Worm (Caenorhabditis elegans) whole organism, L2 larva: Measurements from ENCODE around the gene C34C12.9.

Experiments used
- C34F6.9 ChIP-seq: fragments of 150-350 bp; optimal IDR thresholded peaks from 2 replicates; lab custom pipeline; 2014; ENCODE audit warnings: missing biosample characterization, missing genetic modification characterization
- F13H6.1 ChIP-seq: sonication (generic microtip); optimal IDR thresholded peaks from 2 replicates; lab custom pipeline; 2016; ENCODE audit warnings: missing genetic modification characterization, missing compliant biosample characterization
- R02D3.7 ChIP-seq: fragments of 150-350 bp; optimal IDR thresholded peaks from 2 replicates; lab custom pipeline; 2014; ENCODE audit warnings: missing biosample characterization, missing genetic modification characterization
- Y55F3AM.14 ChIP-seq: fragments of 200-800 bp; sonication (Bioruptor generic); optimal IDR thresholded peaks from 2 replicates; lab custom pipeline; 2018; ENCODE audit warnings: mild to moderate bottlenecking, missing genetic modification characterization, missing compliant biosample characterization
- ZK546.5 ChIP-seq: sonication (generic microtip); optimal IDR thresholded peaks from 2 replicates; lab custom pipeline; 2017; ENCODE audit warnings: missing biosample characterization, missing genetic modification characterization
- alr-1 ChIP-seq: fragments of 150-350 bp; optimal IDR thresholded peaks from 2 replicates; lab custom pipeline; 2014; ENCODE audit warnings: missing biosample characterization, missing genetic modification characterization
- aly-2 ChIP-seq: fragments of 150-350 bp; optimal IDR thresholded peaks from 2 replicates; lab custom pipeline; 2014; ENCODE audit warnings: missing biosample characterization, missing genetic modification characterization
- ama-1 ChIP-seq: fragments of 150-350 bp; optimal IDR thresholded peaks from 2 replicates; lab custom pipeline; 2018; ENCODE audit warnings: inconsistent platforms
- blmp-1 ChIP-seq: sonication (generic microtip); optimal IDR thresholded peaks from 2 replicates; lab custom pipeline; 2017; ENCODE audit warnings: missing genetic modification characterization, mild to moderate bottlenecking, missing compliant biosample characterization, antibody characterized with exemption, moderate library complexity; ENCODE audit not compliant: insufficient read depth
- ceh-16 ChIP-seq: fragments of 150-350 bp; optimal IDR thresholded peaks from 2 replicates; lab custom pipeline; 2014; ENCODE audit warnings: missing biosample characterization, missing genetic modification characterization
- ceh-82 ChIP-seq: fragments of 150-350 bp; optimal IDR thresholded peaks from 2 replicates; lab custom pipeline; 2014; ENCODE audit warnings: missing biosample characterization, missing genetic modification characterization
- crh-2 ChIP-seq: sonication (generic microtip); optimal IDR thresholded peaks from 2 replicates; lab custom pipeline; 2017; ENCODE audit warnings: missing biosample characterization, missing genetic modification characterization
- dmd-4 ChIP-seq: sonication (generic microtip); optimal IDR thresholded peaks from 2 replicates; lab custom pipeline; 2017; ENCODE audit warnings: missing biosample characterization, missing genetic modification characterization
- egl-27 ChIP-seq: sonication (generic microtip); optimal IDR thresholded peaks from 3 replicates; lab custom pipeline; 2017; ENCODE audit warnings: missing biosample characterization, missing genetic modification reagents, missing genetic modification characterization
- elt-1 ChIP-seq: fragments of 150-350 bp; optimal IDR thresholded peaks from 2 replicates; lab custom pipeline; 2014; ENCODE audit warnings: missing biosample characterization, missing genetic modification characterization
- elt-3 ChIP-seq: sonication (generic microtip); optimal IDR thresholded peaks from 2 replicates; lab custom pipeline; 2017; ENCODE audit warnings: missing biosample characterization, missing genetic modification characterization
- fos-1 ChIP-seq: fragments of 150-350 bp; optimal IDR thresholded peaks from 2 replicates; lab custom pipeline; 2014; ENCODE audit warnings: missing biosample characterization, missing genetic modification characterization
- gmeb-1 ChIP-seq: fragments of 150-350 bp; optimal IDR thresholded peaks from 2 replicates; lab custom pipeline; 2014; ENCODE audit warnings: missing biosample characterization, missing genetic modification characterization
- lin-13 ChIP-seq: fragments of 150-350 bp; optimal IDR thresholded peaks from 2 replicates; lab custom pipeline; 2014; ENCODE audit warnings: missing biosample characterization, missing genetic modification reagents, missing genetic modification characterization
- lin-39 ChIP-seq: fragments of 150-350 bp; optimal IDR thresholded peaks from 2 replicates; lab custom pipeline; 2014; ENCODE audit warnings: missing biosample characterization, missing genetic modification reagents, missing genetic modification characterization
- lsy-2 ChIP-seq, 2 experiments: fragments of 150-350 bp in 1 of 2; sonication (generic microtip) in 1 of 2; optimal IDR thresholded peaks; 2 replicates each; lab custom pipeline; 2014 to 2017; ENCODE audit warnings: missing biosample characterization in 2 of 2, missing genetic modification characterization in 2 of 2
- mab-5 ChIP-seq: fragments of 150-350 bp; optimal IDR thresholded peaks from 2 replicates; lab custom pipeline; 2014; ENCODE audit warnings: missing biosample characterization, missing genetic modification characterization
- mbf-1 ChIP-seq: sonication (generic microtip); optimal IDR thresholded peaks from 2 replicates; lab custom pipeline; 2017; ENCODE audit warnings: missing biosample characterization, missing genetic modification characterization
- mdl-1 ChIP-seq, 2 experiments: fragments of 150-350 bp in 1 of 2; sonication (generic microtip) in 1 of 2; optimal IDR thresholded peaks; 2 replicates each; lab custom pipeline; 2017; ENCODE audit warnings: missing biosample characterization in 2 of 2, missing genetic modification characterization in 2 of 2
- nhr-10 ChIP-seq: sonication (generic microtip); optimal IDR thresholded peaks from 2 replicates; lab custom pipeline; 2017; ENCODE audit warnings: missing biosample characterization, missing genetic modification characterization
- nhr-12 ChIP-seq: fragments of 150-350 bp; optimal IDR thresholded peaks from 2 replicates; lab custom pipeline; 2014; ENCODE audit warnings: missing biosample characterization, missing genetic modification characterization
- nhr-129 ChIP-seq: fragments of 150-350 bp; optimal IDR thresholded peaks from 2 replicates; lab custom pipeline; 2014; ENCODE audit warnings: missing biosample characterization, missing genetic modification characterization
- nhr-21 ChIP-seq: fragments of 150-350 bp; optimal IDR thresholded peaks from 2 replicates; lab custom pipeline; 2014; ENCODE audit warnings: missing biosample characterization, missing genetic modification characterization
- nhr-23 ChIP-seq: fragments of 150-350 bp; optimal IDR thresholded peaks from 2 replicates; lab custom pipeline; 2014; ENCODE audit warnings: missing biosample characterization, missing genetic modification reagents, missing genetic modification characterization
- nhr-237 ChIP-seq: fragments of 150-350 bp; optimal IDR thresholded peaks from 2 replicates; lab custom pipeline; 2014; ENCODE audit warnings: missing biosample characterization, missing genetic modification characterization
- nhr-25 ChIP-seq: fragments of 150-350 bp; sonication (generic microtip); optimal IDR thresholded peaks from 3 replicates; lab custom pipeline; 2014; ENCODE audit warnings: missing biosample characterization, missing genetic modification characterization
- nhr-6 ChIP-seq: fragments of 150-350 bp; optimal IDR thresholded peaks from 2 replicates; lab custom pipeline; 2014; ENCODE audit warnings: missing biosample characterization, missing genetic modification characterization
- nhr-77 ChIP-seq: fragments of 150-350 bp; optimal IDR thresholded peaks from 2 replicates; lab custom pipeline; 2014; ENCODE audit warnings: missing biosample characterization, missing genetic modification characterization
- peb-1 ChIP-seq: fragments of 150-350 bp; optimal IDR thresholded peaks from 2 replicates; lab custom pipeline; 2014; ENCODE audit warnings: missing biosample characterization, missing genetic modification characterization
- sem-4 ChIP-seq: fragments of 150-350 bp; optimal IDR thresholded peaks from 2 replicates; lab custom pipeline; 2014; ENCODE audit warnings: missing biosample characterization, missing genetic modification reagents, missing genetic modification characterization
- skn-1 ChIP-seq: sonication (generic microtip); optimal IDR thresholded peaks from 2 replicates; lab custom pipeline; 2017; ENCODE audit warnings: missing biosample characterization, missing genetic modification characterization
- sma-3 ChIP-seq: sonication (generic microtip); optimal IDR thresholded peaks from 2 replicates; lab custom pipeline; 2016; ENCODE audit warnings: missing genetic modification reagents, missing genetic modification characterization, missing compliant biosample characterization
- sma-9 ChIP-seq, 2 experiments: fragments of 150-350 bp in 1 of 2; sonication (generic microtip) in 1 of 2; optimal IDR thresholded peaks; 2 replicates each; lab custom pipeline; 2014 to 2016; ENCODE audit warnings: missing genetic modification characterization in 2 of 2, mild to moderate bottlenecking in 1 of 2, missing biosample characterization in 1 of 2, missing compliant biosample characterization in 1 of 2, missing genetic modification reagents in 1 of 2, moderate library complexity in 1 of 2
- unc-39 ChIP-seq: fragments of 150-350 bp; optimal IDR thresholded peaks from 2 replicates; lab custom pipeline; 2014; ENCODE audit warnings: missing biosample characterization, missing genetic modification characterization
- unc-55 ChIP-seq: fragments of 150-350 bp; sonication (generic microtip); optimal IDR thresholded peaks from 3 replicates; lab custom pipeline; 2014; ENCODE audit warnings: missing biosample characterization, missing genetic modification reagents, missing genetic modification characterization
- unc-62 ChIP-seq: fragments of 150-350 bp; optimal IDR thresholded peaks from 2 replicates; lab custom pipeline; 2014; ENCODE audit warnings: missing biosample characterization, missing genetic modification reagents, missing genetic modification characterization
- zag-1 ChIP-seq: fragments of 150-350 bp; optimal IDR thresholded peaks from 2 replicates; lab custom pipeline; 2014; ENCODE audit warnings: missing biosample characterization, missing genetic modification characterization
- ztf-1 ChIP-seq: fragments of 200-800 bp; sonication (Bioruptor generic); conservative IDR thresholded peaks from 2 replicates; pipeline ENCODE4 v1.3.6; 2022; ENCODE audit warnings: missing genetic modification characterization, missing compliant biosample characterization
- ztf-11 ChIP-seq: sonication (generic microtip); optimal IDR thresholded peaks from 2 replicates; lab custom pipeline; 2017; ENCODE audit warnings: missing biosample characterization, missing genetic modification characterization
- ztf-4 ChIP-seq: fragments of 150-350 bp; optimal IDR thresholded peaks from 2 replicates; lab custom pipeline; 2014; ENCODE audit warnings: missing biosample characterization, missing genetic modification characterization

Gene C34C12.9

DNA sequence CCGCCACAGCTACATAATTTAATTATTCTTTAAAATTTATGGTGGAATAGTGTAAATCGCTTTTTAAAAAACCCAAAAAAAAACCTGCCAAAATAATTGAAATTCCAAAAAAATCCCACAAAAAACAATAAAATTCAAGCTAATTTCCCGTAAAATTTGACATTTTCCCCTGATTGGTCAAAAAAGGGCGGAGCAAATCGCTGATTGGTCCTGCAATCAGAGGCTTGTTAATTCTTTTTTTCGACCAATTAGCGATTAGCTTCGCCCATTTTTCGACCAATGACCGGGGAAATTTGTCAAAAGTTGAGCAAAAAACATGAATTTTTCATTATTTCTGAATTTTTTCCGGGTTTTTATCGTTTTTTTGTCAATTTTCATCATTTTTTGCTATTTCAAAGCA lies 8.3 kb downstream of the C34C12.9 start:
- no peak for TF ChIP-seq blmp-1 (tag; lab: Kevin White, UChicago)
- no peak for TF ChIP-seq sem-4 (tag; lab: Kevin White, UChicago)
- TF ChIP-seq ceh-82 (tag; lab: Kevin White, UChicago): no peak
- TF ChIP-seq ceh-16 (tag; lab: Kevin White, UChicago): no peak
- TF ChIP-seq elt-1 (tag; lab: Kevin White, UChicago): no peak
- no peak for TF ChIP-seq R02D3.7 (tag; lab: Kevin White, UChicago)
- no peak for TF ChIP-seq sma-9 (GFP tag; optimal IDR thresholded peaks at IDR 0.05; lab: Kevin White, UChicago)
- no peak for TF ChIP-seq sma-9 (tag; optimal IDR thresholded peaks at IDR 0.05; lab: Kevin White, UChicago)
- TF ChIP-seq ztf-1 (GFP tag; lab: Robert Waterston, UW): no peak
- TF ChIP-seq C34F6.9: no peak
- no peak for TF ChIP-seq ama-1
- no peak for TF ChIP-seq gmeb-1
- TF ChIP-seq nhr-6: no peak
- no peak for TF ChIP-seq peb-1

DNA sequence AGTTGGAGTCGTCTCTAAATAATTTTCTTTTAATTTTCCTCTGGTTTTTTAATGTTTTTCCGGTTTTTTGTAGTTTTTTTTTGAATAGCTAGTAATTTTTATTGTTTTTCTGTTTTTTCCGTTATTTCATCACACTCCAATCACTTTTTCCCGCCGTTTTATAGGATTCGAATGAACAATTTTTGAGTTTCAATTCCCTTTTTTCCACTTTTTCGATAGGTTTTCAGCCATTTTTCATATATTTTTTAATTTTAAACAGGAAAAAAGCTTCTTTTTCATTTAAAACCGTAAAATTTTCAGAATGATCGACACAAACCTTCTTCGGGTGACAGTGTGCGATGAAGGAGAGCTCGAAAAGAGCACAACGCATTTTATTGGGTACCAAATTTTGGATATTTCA lies 13.9 kb downstream of the C34C12.9 start, which contains the start of gene pph-6:
pph-6 (plus strand) TSS at position 301 of the 400 bp plus-strand sequence.
- no peak for TF ChIP-seq mab-5 (tag; lab: Kevin White, UChicago)
- TF ChIP-seq mdl-1 (tag; optimal IDR thresholded peaks at IDR 0.05; lab: Kevin White, UChicago): no peak
- TF ChIP-seq ceh-82 (tag; lab: Kevin White, UChicago): no peak
- no peak for TF ChIP-seq unc-62
- TF ChIP-seq lin-39: no peak
- TF ChIP-seq zag-1 (tag; lab: Kevin White, UChicago): no peak
- TF ChIP-seq gmeb-1: no peak
- TF ChIP-seq elt-1 (tag; lab: Kevin White, UChicago): no peak
- no peak for TF ChIP-seq nhr-12 (tag; lab: Kevin White, UChicago)
- TF ChIP-seq egl-27 (tag; lab: Kevin White, UChicago): no peak
- TF ChIP-seq aly-2 (tag; lab: Kevin White, UChicago): no peak
- TF ChIP-seq skn-1 (tag; lab: Kevin White, UChicago): no peak
- TF ChIP-seq nhr-10 (tag; lab: Kevin White, UChicago): no peak

DNA sequence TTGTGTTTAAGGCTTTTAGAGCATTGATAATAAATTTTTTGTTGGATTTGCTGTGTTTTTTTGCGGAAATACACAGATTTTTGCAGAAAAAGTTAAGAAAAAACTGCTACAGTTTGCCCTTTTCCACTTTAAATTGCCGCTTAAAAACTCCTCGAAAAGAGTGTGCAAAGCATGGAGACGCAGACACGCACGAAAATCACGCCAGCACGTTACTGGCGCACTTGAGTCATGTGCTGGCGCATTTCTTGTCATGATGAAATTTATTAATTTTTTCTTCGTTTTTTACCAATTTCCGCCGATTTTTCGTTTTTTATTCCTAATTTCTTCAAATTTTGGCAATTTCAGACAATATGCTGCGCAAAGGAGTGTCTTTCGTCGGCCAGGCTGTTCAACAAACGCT lies 15.3 kb downstream of the C34C12.9 start, which contains the start of gene C34C12.8:
C34C12.8 (plus strand) TSS at position 346 of the 400 bp plus-strand sequence.
- TF ChIP-seq unc-55 (GFP tag; lab: Kevin White, UChicago) (peak; percentile 97), crh-2 (tag; lab: Kevin White, UChicago) (peak; percentile 96), nhr-77 (tag; lab: Kevin White, UChicago) (peak; percentile 85), nhr-6 (peak; percentile 86), aly-2 (tag; lab: Kevin White, UChicago) (peak; percentile 48), fos-1 (tag; lab: Kevin White, UChicago) (peak; percentile 70), peb-1 (no peak), gmeb-1 (peak; percentile 98), elt-1 (tag; lab: Kevin White, UChicago) (peak; percentile 41), blmp-1 (tag; lab: Kevin White, UChicago) (peak; percentile 74), Y55F3AM.14 (GFP tag; lab: Kevin White, UChicago) (peak; percentile 80), nhr-23 (tag; lab: Kevin White, UChicago) (no peak), unc-39 (no peak), ceh-16 (tag; lab: Kevin White, UChicago) (peak; percentile 79), nhr-21 (tag; lab: Kevin White, UChicago) (peak; percentile 96), lin-39 (no peak), ama-1 (peak; percentile 79), zag-1 (tag; lab: Kevin White, UChicago) (peak; percentile 81), lin-13 (GFP tag; lab: Kevin White, UChicago) (peak; percentile 94), nhr-10 (tag; lab: Kevin White, UChicago) (peak; percentile 85), mbf-1 (no peak), ZK546.5 (tag; lab: Kevin White, UChicago) (peak; percentile 65), skn-1 (tag; lab: Kevin White, UChicago) (no peak), ztf-4 (peak; percentile 94), nhr-237 (peak; percentile 69), unc-62 (peak; percentile 58), ztf-1 (GFP tag; lab: Robert Waterston, UW) (0 out of 2 replicates have a peak, but pooled peaks have one; percentile 42), mdl-1 (tag; optimal IDR thresholded peaks at IDR 0.05; lab: Kevin White, UChicago) (peak in 1 of 2 experiments; percentile 73), R02D3.7 (tag; lab: Kevin White, UChicago) (peak; percentile 77), nhr-12 (tag; lab: Kevin White, UChicago) (no peak), F13H6.1 (tag; lab: Kevin White, UChicago) (peak; percentile 93), ztf-11 (tag; lab: Kevin White, UChicago) (no peak), lsy-2 (tag; optimal IDR thresholded peaks at IDR 0.05; lab: Kevin White, UChicago) (peak; percentile 97), egl-27 (tag; lab: Kevin White, UChicago) (peak; percentile 93), dmd-4 (tag; lab: Kevin White, UChicago) (peak; percentile 35), nhr-25 (tag; lab: Kevin White, UChicago) (peak; percentile 97), alr-1 (tag; lab: Kevin White, UChicago) (no peak), C34F6.9 (peak; percentile 97), sma-9 (GFP tag; optimal IDR thresholded peaks at IDR 0.05; lab: Kevin White, UChicago) (peak; percentile 97), sma-9 (tag; optimal IDR thresholded peaks at IDR 0.05; lab: Kevin White, UChicago) (no peak), sem-4 (tag; lab: Kevin White, UChicago) (peak; percentile 94), nhr-129 (tag; lab: Kevin White, UChicago) (peak; percentile 91), ceh-82 (tag; lab: Kevin White, UChicago) (peak; percentile 71), mab-5 (tag; lab: Kevin White, UChicago) (peak; percentile 96), elt-3 (tag; lab: Kevin White, UChicago) (no peak), sma-3 (GFP tag; lab: Kevin White, UChicago) (peak; percentile 95)
